Fruit fly (Drosophila melanogaster): ENCODE results near the gene sordd2.

- TF ChIP-seq CG8478 (optimal IDR thresholded peaks at IDR 0.05) (no peak), CTCF (optimal IDR thresholded peaks at IDR 0.05) (no peak)
These were observed 13.0 kb upstream of the sordd2 start for dm6 chrX:15811666-15812614.

Data from S2 (cell line).